Worm (Caenorhabditis elegans): ENCODE data around the gene sup-18.

DNA sequence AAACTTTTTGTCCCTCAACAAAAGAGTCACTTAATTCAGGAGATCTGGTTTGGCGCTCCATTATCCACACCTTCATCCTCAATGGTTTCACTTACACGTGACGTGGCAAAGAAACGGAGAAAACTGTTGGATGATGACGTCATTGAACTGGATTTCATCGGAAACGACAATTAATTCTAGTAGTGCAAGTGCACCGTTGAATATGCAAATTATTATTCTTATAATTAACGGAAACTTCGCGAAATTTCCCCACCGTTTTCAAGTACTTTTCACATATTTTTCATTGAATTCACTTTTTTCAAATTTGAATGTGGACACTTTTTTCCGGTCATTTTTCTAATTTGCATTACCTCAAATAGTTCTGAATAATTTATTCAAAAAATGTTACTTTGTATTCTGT lies 30.6 kb upstream of the sup-18 start, which contains the start of gene ZK688.1:
- TF ChIP-seq lin-15B (tag; optimal IDR thresholded peaks at IDR 0.05) (no peak), skn-1 (tag; optimal IDR thresholded peaks at IDR 0.05) (no peak), lin-39 (tag; optimal IDR thresholded peaks at IDR 0.05) (no peak), nhr-11 (tag; optimal IDR thresholded peaks at IDR 0.05) (no peak), unc-62 (GFP tag; optimal IDR thresholded peaks at IDR 0.05) (no peak), ztf-11 (tag; optimal IDR thresholded peaks at IDR 0.05) (no peak), daf-12 (tag; optimal IDR thresholded peaks at IDR 0.05) (no peak), nhr-237 (tag; optimal IDR thresholded peaks at IDR 0.05) (no peak), ama-1 (optimal IDR thresholded peaks at IDR 0.05) (no peak)
